Worm (Caenorhabditis elegans) whole organism, young adult: ENCODE results near the gene oac-1.

Source experiments
- K12H6.12 ChIP-seq: fragments of 200-800 bp; sonication (Bioruptor generic); optimal IDR thresholded peaks from 2 replicates; lab custom pipeline; 2018; ENCODE audit warnings: mild to moderate bottlenecking, missing genetic modification characterization, missing compliant biosample characterization
- hlh-26 ChIP-seq: fragments of 200-800 bp; sonication (Bioruptor generic); conservative IDR thresholded peaks from 2 replicates; pipeline ENCODE4 v1.3.6; 2022; ENCODE audit warnings: missing genetic modification reagents, missing genetic modification characterization, missing compliant biosample characterization
- mes-4 ChIP-seq: sonication (generic microtip); optimal IDR thresholded peaks from 2 replicates; lab custom pipeline; 2016; ENCODE audit warnings: missing genotype, missing genetic modification characterization, missing compliant biosample characterization
- nfyb-1 ChIP-seq: fragments of 200-800 bp; sonication (Bioruptor generic); IDR thresholded peaks from 2 replicates; pipeline ENCODE4 v1.3.6; 2022; ENCODE audit warnings: missing genetic modification reagents, missing genetic modification characterization, missing compliant biosample characterization

ce11 chrV:19512260-19512947 is 43.4 kb downstream of the oac-1 start, which contains the start of gene Y43F8B.19:
- TF ChIP-seq hlh-26 (GFP tag; lab: Robert Waterston, UW) (no peak), mes-4 (no peak), K12H6.12 (tag; lab: Kevin White, UChicago) (no peak), nfyb-1 (GFP tag; lab: Robert Waterston, UW) (no peak)
